Worm (Caenorhabditis elegans): ENCODE data around the gene K08C7.1.
A peak's percentile ranks its signal among the peaks of the same experiment; 100 is the strongest.

K08C7.1 gene

DNA sequence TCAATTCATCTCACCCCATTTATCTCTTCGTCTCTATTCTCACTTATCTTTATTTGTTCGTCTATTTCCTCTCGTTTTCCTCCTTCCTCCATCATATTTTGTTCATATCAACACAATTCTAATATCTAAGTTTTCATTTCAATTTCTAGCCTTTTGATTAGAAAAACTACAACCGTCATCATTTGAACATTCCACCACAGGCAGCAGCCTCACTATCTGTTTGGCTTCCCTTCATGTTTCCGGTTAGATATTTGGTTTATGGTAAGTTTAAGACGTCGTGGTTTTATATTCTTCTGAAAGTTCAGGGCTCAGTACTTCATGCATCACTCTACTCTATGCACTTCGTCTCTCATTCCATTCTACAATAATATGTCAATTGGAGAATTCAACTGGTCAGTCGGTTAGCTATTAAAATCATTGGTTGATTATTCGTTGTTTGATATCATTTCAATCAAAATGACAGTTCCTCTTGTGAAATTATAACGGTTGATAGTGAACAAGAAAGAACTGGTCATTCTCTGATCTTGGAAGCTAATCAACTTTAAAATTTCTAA, at the start of gene K08C7.1:
Gene K08C7.1, plus strand, starts transcription at position 43 of the 554 bp plus-strand sequence.
- TF ChIP-seq F49E8.2 (tag; optimal IDR thresholded peaks at IDR 0.05; ENCODE audit: borderline replicate concordance), result no peak
- no peak for TF ChIP-seq nhr-11 (tag; optimal IDR thresholded peaks at IDR 0.05)
- no peak for TF ChIP-seq tag-97 (GFP tag; IDR thresholded peaks at IDR 0.05)
- no peak for TF ChIP-seq lin-38 (GFP tag; IDR thresholded peaks at IDR 0.05)
- TF ChIP-seq nhr-28 (tag; optimal IDR thresholded peaks at IDR 0.05), result peak; percentile 40
- TF ChIP-seq mdl-1 (tag; optimal IDR thresholded peaks at IDR 0.05), result no peak
- no peak for TF ChIP-seq D1046.2 (GFP tag; IDR thresholded peaks at IDR 0.05)
- TF ChIP-seq unc-62 (GFP tag; optimal IDR thresholded peaks at IDR 0.05 in 1 of 2), result peak in 1 of 2 experiments; percentile 89
- no peak for TF ChIP-seq unc-62 (tag; optimal IDR thresholded peaks at IDR 0.05)
- peak; percentile 44; the same call in 1 of the 2 replicates for TF ChIP-seq dmd-6 (GFP tag; IDR thresholded peaks at IDR 0.05)
- no peak for TF ChIP-seq mdt-29 (GFP tag; IDR thresholded peaks at IDR 0.05)
- TF ChIP-seq egl-43 (GFP tag; IDR thresholded peaks at IDR 0.05), result no peak
- peak; percentile 35 for TF ChIP-seq dve-1 (tag; optimal IDR thresholded peaks at IDR 0.05; ENCODE audit: insufficient read depth)
- TF ChIP-seq gei-8 (GFP tag; optimal IDR thresholded peaks at IDR 0.05), result no peak
- TF ChIP-seq unc-39 (tag; optimal IDR thresholded peaks at IDR 0.05), result no peak
- no peak for TF ChIP-seq daf-16 (GFP tag; optimal IDR thresholded peaks at IDR 0.05)
- peak; percentile 48 for TF ChIP-seq daf-16 (tag; optimal IDR thresholded peaks at IDR 0.05)
- TF ChIP-seq tra-1 (GFP tag; IDR thresholded peaks at IDR 0.05), result no peak
- peak; percentile 18 for TF ChIP-seq hlh-11 (tag; optimal IDR thresholded peaks at IDR 0.05)
- no peak for TF ChIP-seq spr-3 (GFP tag; optimal IDR thresholded peaks at IDR 0.05)
- no peak for TF ChIP-seq aly-2 (tag; optimal IDR thresholded peaks at IDR 0.05)
- no peak for TF ChIP-seq nhr-41 (GFP tag; IDR thresholded peaks at IDR 0.05)
- TF ChIP-seq pqm-1 (tag; optimal IDR thresholded peaks at IDR 0.05), result peak; percentile 80
- no peak for TF ChIP-seq nhr-6 (tag; optimal IDR thresholded peaks at IDR 0.05)
- TF ChIP-seq nhr-77 (tag; optimal IDR thresholded peaks at IDR 0.05), result peak; percentile 21

DNA sequence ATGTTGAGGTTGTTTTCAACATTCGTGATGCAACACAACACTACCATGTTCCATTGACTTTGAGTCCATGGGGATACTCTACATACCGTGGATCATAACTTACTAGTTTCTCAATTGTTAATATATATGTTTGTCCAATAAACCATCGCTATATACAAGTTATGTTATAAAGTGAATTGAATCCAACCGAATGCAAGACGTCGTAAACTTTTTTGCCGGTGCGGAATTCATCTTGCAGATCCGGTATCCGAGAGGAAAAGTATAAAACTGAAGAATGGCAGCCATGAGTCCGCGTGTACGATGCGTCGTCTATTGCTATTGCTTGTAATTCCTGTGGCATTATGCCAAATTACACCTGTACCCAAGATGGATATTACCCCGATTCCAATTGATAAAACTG, 48.3 kb upstream of the K08C7.1 start, which contains the start of gene R09H10.6:
Gene R09H10.6, plus strand, starts transcription at position 301 of the 400 bp plus-strand sequence.
- TF ChIP-seq unc-62 (GFP tag; optimal IDR thresholded peaks at IDR 0.05 in 1 of 2), result peak in 1 of 2 experiments; percentile 63
- TF ChIP-seq unc-62 (tag; optimal IDR thresholded peaks at IDR 0.05), result no peak
- TF ChIP-seq saeg-2 (GFP tag; IDR thresholded peaks at IDR 0.05), result no peak

DNA sequence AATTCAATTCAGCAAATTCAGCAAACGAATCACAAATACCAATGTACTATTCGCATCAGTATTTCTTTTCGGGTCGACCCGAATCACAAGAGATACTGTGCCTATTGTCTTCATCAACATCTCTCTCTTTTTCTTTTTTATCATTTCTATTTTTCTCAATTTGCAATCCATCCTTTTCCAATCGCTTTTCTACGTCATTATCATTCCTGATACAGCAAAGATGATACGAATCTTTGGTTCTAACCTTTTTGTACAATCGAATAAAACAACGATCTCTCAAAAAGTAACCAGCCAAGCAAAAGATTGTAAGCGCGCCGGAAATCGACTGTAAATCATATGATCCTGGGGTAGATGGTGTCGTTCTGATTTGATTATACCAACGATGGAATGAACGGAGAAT, 46.7 kb upstream of the K08C7.1 start:
- TF ChIP-seq lin-13 (GFP tag; optimal IDR thresholded peaks at IDR 0.05) (no peak), arid-1 (GFP tag; conservative IDR thresholded peaks at IDR 0.05) (no peak), Y105C5A.15 (GFP tag; IDR thresholded peaks at IDR 0.05) (no peak), dmd-6 (GFP tag; IDR thresholded peaks at IDR 0.05) (peak; percentile 11; the same call in 1 of the 2 replicates), nhr-76 (tag; optimal IDR thresholded peaks at IDR 0.05) (peak; percentile 39), nhr-28 (tag; optimal IDR thresholded peaks at IDR 0.05) (peak; percentile 48), madf-5 (GFP tag; IDR thresholded peaks at IDR 0.05) (no peak)

DNA sequence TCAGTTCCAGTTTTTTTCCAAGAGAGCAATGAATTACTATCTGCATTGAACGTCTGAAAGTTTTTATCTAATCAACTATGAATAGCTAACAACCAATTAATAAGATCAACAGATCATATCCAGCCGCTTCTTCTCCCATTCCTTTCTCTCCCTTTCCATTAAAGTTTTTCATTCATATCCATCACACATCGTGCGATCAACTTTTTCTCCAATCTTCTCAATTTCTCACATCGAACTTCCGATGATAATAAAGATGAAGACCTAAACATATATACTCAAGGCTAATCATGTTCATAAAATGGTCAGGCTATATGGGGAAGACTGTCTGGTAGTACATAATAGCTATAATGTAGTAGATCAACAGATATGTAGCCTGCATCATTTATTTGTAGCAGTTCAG, 44.3 kb upstream of the K08C7.1 start:
- TF ChIP-seq sdz-12 (GFP tag; optimal IDR thresholded peaks at IDR 0.05) (no peak), attf-4 (tag; optimal IDR thresholded peaks at IDR 0.05) (no peak), nhr-237 (tag; optimal IDR thresholded peaks at IDR 0.05) (no peak), F37D6.2 (tag; optimal IDR thresholded peaks at IDR 0.05) (no peak), lin-1 (GFP tag; IDR thresholded peaks at IDR 0.05) (no peak), vab-7 (GFP tag; IDR thresholded peaks at IDR 0.05) (no peak), jun-1 (tag; optimal IDR thresholded peaks at IDR 0.05) (no peak), fos-1 (tag; optimal IDR thresholded peaks at IDR 0.05) (no peak), egl-43 (GFP tag; IDR thresholded peaks at IDR 0.05) (no peak), nhr-10 (tag; optimal IDR thresholded peaks at IDR 0.05) (no peak), duxl-1 (tag; optimal IDR thresholded peaks at IDR 0.05; ENCODE audit: poor library complexity) (no peak), fkh-10 (GFP tag; optimal IDR thresholded peaks at IDR 0.05) (no peak), F44E2.7 (GFP tag; IDR thresholded peaks at IDR 0.05) (no peak)
